Worm (Caenorhabditis elegans) whole organism, early embryonic: Measurements from ENCODE around the gene col-113.

Source experiments
- B0310.2 ChIP-seq: sonication (generic microtip); optimal IDR thresholded peaks from 2 replicates; lab custom pipeline; 2016; ENCODE audit warnings: mild to moderate bottlenecking, missing genetic modification characterization, missing compliant biosample characterization
- F13C5.2 ChIP-seq: sonication (generic microtip); optimal IDR thresholded peaks from 2 replicates; lab custom pipeline; 2017; ENCODE audit warnings: mild to moderate bottlenecking, missing genetic modification characterization, inconsistent platforms, missing compliant biosample characterization
- aly-1 ChIP-seq: sonication (generic microtip); optimal IDR thresholded peaks from 2 replicates; lab custom pipeline; 2016; ENCODE audit warnings: missing genetic modification characterization, missing compliant biosample characterization
- ama-1 ChIP-seq: fragments of 150-350 bp; optimal IDR thresholded peaks from 2 replicates; lab custom pipeline; 2014
- ceh-13 ChIP-seq: fragments of 200-800 bp; sonication (Bioruptor generic); optimal IDR thresholded peaks from 2 replicates; lab custom pipeline; 2018; ENCODE audit warnings: mild to moderate bottlenecking, missing genetic modification characterization, missing compliant biosample characterization
- ceh-36 ChIP-seq: sonication (generic microtip); optimal IDR thresholded peaks from 2 replicates; lab custom pipeline; 2016; ENCODE audit warnings: missing genetic modification characterization, inconsistent platforms, missing compliant biosample characterization
- ets-7 ChIP-seq: sonication (generic microtip); optimal IDR thresholded peaks from 2 replicates; lab custom pipeline; 2016; ENCODE audit warnings: missing genotype, missing genetic modification characterization, missing compliant biosample characterization
- flt-1 ChIP-seq: fragments of 200-800 bp; sonication (Bioruptor generic); IDR thresholded peaks from 2 replicates; pipeline ENCODE4 v1.3.6; 2022; ENCODE audit warnings: missing genetic modification characterization, missing compliant biosample characterization
- hmbx-1 ChIP-seq: sonication (generic microtip); optimal IDR thresholded peaks from 2 replicates; lab custom pipeline; 2016; ENCODE audit warnings: mild to moderate bottlenecking, missing genetic modification characterization, missing compliant biosample characterization
- hmg-4 ChIP-seq: fragments of 200-800 bp; sonication (Bioruptor generic); optimal IDR thresholded peaks from 2 replicates; lab custom pipeline; 2018; ENCODE audit warnings: mild to moderate bottlenecking, missing genetic modification characterization, missing compliant biosample characterization
- hnd-1 ChIP-seq: sonication (generic microtip); optimal IDR thresholded peaks from 2 replicates; lab custom pipeline; 2016; ENCODE audit warnings: missing genetic modification characterization, missing compliant biosample characterization
- pes-1 ChIP-seq: fragments of 200-800 bp; sonication (Bioruptor generic); IDR thresholded peaks from 2 replicates; pipeline ENCODE4 v1.3.6; 2022; ENCODE audit warnings: missing genetic modification reagents, missing genetic modification characterization, missing compliant biosample characterization
- scrt-1 ChIP-seq: fragments of 200-800 bp; sonication (Bioruptor generic); IDR thresholded peaks from 2 replicates; pipeline ENCODE4 v1.3.6; 2022; ENCODE audit warnings: missing genetic modification characterization, missing compliant biosample characterization
- sea-1 ChIP-seq: fragments of 200-800 bp; sonication (Bioruptor generic); conservative IDR thresholded peaks from 2 replicates; pipeline ENCODE4 v1.3.6; 2022; ENCODE audit warnings: missing genetic modification characterization, missing compliant biosample characterization
- tbx-11 ChIP-seq: fragments of 200-800 bp; sonication (Bioruptor generic); IDR thresholded peaks from 2 replicates; pipeline ENCODE4 v1.3.6; 2022; ENCODE audit warnings: missing genetic modification characterization, missing compliant biosample characterization
- tbx-37 ChIP-seq: fragments of 200-800 bp; sonication (Bioruptor generic); conservative IDR thresholded peaks from 2 replicates; pipeline ENCODE4 v1.3.6; 2022; ENCODE audit warnings: missing genetic modification reagents, missing genetic modification characterization, missing compliant biosample characterization
- tra-4 ChIP-seq: sonication (generic microtip); optimal IDR thresholded peaks from 2 replicates; lab custom pipeline; 2017; ENCODE audit warnings: missing genetic modification characterization, missing compliant biosample characterization

col-113 gene

ce11 chrIV:7176887-7177286 is 24.6 kb upstream of the col-113 start, which contains the start of gene str-44:
Gene str-44, plus strand, starts transcription at chrIV:7177187.
- no peak for TF ChIP-seq flt-1 (GFP tag; lab: Robert Waterston, UW)
- TF ChIP-seq ceh-36 (tag; lab: Kevin White, UChicago): no peak
- TF ChIP-seq tbx-37 (GFP tag; lab: Robert Waterston, UW): no peak
- TF ChIP-seq tbx-11 (GFP tag; lab: Robert Waterston, UW): no peak
- TF ChIP-seq ets-7 (tag; lab: Kevin White, UChicago): no peak
- no peak for TF ChIP-seq ceh-13 (GFP tag; lab: Kevin White, UChicago)
- no peak for TF ChIP-seq sea-1 (GFP tag; lab: Robert Waterston, UW)
- TF ChIP-seq tra-4 (tag; lab: Kevin White, UChicago): no peak
- no peak for TF ChIP-seq hnd-1
- TF ChIP-seq hmbx-1 (tag; lab: Kevin White, UChicago): no peak

ce11 chrIV:7175346-7175745 is 23.0 kb upstream of the col-113 start, which contains the start of gene C42D4.19:
Gene C42D4.19, plus strand, starts transcription at chrIV:7175646.
- TF ChIP-seq tbx-11 (GFP tag; lab: Robert Waterston, UW) (no peak), ets-7 (tag; lab: Kevin White, UChicago) (no peak), tbx-37 (GFP tag; lab: Robert Waterston, UW) (no peak), tra-4 (tag; lab: Kevin White, UChicago) (no peak), ceh-36 (tag; lab: Kevin White, UChicago) (no peak), hmg-4 (no peak), ama-1 (lab: Kevin White, UChicago) (no peak), hmbx-1 (tag; lab: Kevin White, UChicago) (no peak), pes-1 (no peak), ceh-13 (GFP tag; lab: Kevin White, UChicago) (no peak), F13C5.2 (tag; lab: Kevin White, UChicago) (no peak), aly-1 (tag; lab: Kevin White, UChicago) (no peak), sea-1 (GFP tag; lab: Robert Waterston, UW) (no peak), B0310.2 (tag; lab: Kevin White, UChicago) (no peak), flt-1 (GFP tag; lab: Robert Waterston, UW) (no peak), scrt-1 (no peak), hnd-1 (no peak)

- TF ChIP-seq tbx-11 (GFP tag; lab: Robert Waterston, UW) (no peak), flt-1 (GFP tag; lab: Robert Waterston, UW) (no peak), tbx-37 (GFP tag; lab: Robert Waterston, UW) (no peak), hmbx-1 (tag; lab: Kevin White, UChicago) (no peak), hnd-1 (no peak), aly-1 (tag; lab: Kevin White, UChicago) (no peak), tra-4 (tag; lab: Kevin White, UChicago) (no peak), ceh-13 (GFP tag; lab: Kevin White, UChicago) (no peak)
Measured at ce11 chrIV:7173489-7173888, 21.2 kb upstream of the col-113 start, which contains the start of gene str-1. Gene str-1, plus strand, starts transcription at chrIV:7173789.

- TF ChIP-seq ceh-13 (GFP tag; lab: Kevin White, UChicago): no peak
Measured at ce11 chrIV:7171222-7171621, 18.9 kb upstream of the col-113 start, which contains the start of gene str-220. Gene str-220, minus strand, starts transcription at chrIV:7171322.

DNA sequence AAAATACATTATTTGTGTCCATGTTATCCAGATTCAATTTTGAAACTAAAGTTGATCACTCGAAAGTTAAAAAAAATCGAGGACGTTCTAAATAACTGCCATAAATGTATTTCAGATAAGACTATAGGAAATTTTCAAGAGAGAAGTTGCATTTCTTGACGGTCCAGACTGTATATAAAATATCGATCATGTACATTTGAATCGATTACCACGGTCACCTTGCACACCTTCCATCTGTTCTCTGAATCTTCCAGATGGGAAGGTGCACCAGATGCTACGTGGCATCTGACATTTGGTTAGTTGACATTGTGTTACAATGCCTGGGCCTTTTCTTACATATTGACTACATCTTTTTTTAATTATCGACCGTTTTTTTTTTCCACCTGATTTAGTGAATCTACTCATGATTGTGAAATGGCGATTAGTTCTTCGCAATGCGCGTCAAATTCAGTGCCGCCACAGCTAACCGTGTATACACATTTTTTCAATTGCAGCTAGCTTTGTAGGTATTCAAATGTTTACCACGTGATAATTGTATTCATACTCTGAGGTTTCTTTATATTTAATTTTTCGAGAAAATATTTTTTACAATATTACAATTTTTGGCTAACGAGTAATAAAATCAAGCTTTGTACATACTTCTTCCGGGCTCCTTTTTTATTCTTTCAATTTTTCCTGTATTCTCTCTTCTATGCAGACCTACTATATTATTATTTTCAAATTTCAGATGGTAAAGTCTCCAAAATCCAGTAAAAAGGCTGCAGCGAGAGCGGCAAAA is 15.9 kb upstream of the col-113 start, which contains the start of gene skr-16:
skr-16 (plus strand) TSS at position 728 of the 778 bp plus-strand sequence.
- TF ChIP-seq sea-1 (GFP tag; lab: Robert Waterston, UW) (no peak), tbx-37 (GFP tag; lab: Robert Waterston, UW) (no peak), flt-1 (GFP tag; lab: Robert Waterston, UW) (no peak), aly-1 (tag; lab: Kevin White, UChicago) (no peak), hmg-4 (no peak), pes-1 (no peak), scrt-1 (no peak), tbx-11 (GFP tag; lab: Robert Waterston, UW) (no peak)

DNA sequence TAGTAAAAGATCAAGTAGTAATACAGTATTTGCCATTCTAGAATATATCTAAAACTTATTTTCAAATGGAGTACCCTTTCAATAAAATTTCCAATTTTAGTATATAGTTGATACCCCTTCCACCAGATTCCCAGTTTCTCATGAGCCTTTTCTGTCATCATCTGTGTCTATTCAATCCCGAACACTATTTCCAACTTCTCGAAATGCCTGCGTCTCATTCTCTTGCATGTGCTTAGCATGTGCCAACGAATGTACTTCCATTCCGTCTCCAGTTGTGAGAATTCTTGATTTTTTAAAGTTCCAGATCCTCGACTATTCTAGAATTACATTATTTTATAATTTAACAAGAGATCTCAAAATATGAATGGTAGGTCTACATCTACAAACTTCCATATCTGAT is 14.2 kb upstream of the col-113 start, which contains the start of gene C42D4.18:
C42D4.18 (plus strand) TSS at position 231 of the 400 bp plus-strand sequence.
- TF ChIP-seq ama-1 (lab: Kevin White, UChicago) (no peak), sea-1 (GFP tag; lab: Robert Waterston, UW) (no peak), B0310.2 (tag; lab: Kevin White, UChicago) (no peak), F13C5.2 (tag; lab: Kevin White, UChicago) (no peak), ets-7 (tag; lab: Kevin White, UChicago) (no peak), ceh-36 (tag; lab: Kevin White, UChicago) (no peak), ceh-13 (GFP tag; lab: Kevin White, UChicago) (no peak), tra-4 (tag; lab: Kevin White, UChicago) (no peak), aly-1 (tag; lab: Kevin White, UChicago) (no peak), scrt-1 (no peak), hmbx-1 (tag; lab: Kevin White, UChicago) (no peak), flt-1 (GFP tag; lab: Robert Waterston, UW) (no peak), pes-1 (no peak), tbx-37 (GFP tag; lab: Robert Waterston, UW) (no peak), hmg-4 (no peak)

- TF ChIP-seq F13C5.2 (tag; lab: Kevin White, UChicago): peak; percentile 3
- no peak for TF ChIP-seq B0310.2 (tag; lab: Kevin White, UChicago)
Measured at ce11 chrIV:7165723-7166122, 13.4 kb upstream of the col-113 start, which contains the start of gene rpc-1. Gene rpc-1, minus strand, starts transcription at chrIV:7165748.
